Fruit fly (Drosophila melanogaster) whole organism, embryonic: ENCODE measurements around the gene Hs2st.

Experiments
- CG10565 ChIP-seq: fragments of 200-800 bp; sonication (Bioruptor generic); optimal IDR thresholded peaks from 3 replicates; lab custom pipeline; 2016; ENCODE audit warnings: missing biosample characterization, mild to moderate bottlenecking, missing genetic modification characterization
- CG11504 ChIP-seq: fragments of 200-800 bp; sonication (Bioruptor generic); optimal IDR thresholded peaks from 3 replicates; lab custom pipeline; 2019; ENCODE audit warnings: missing biosample characterization, mild to moderate bottlenecking, missing genetic modification characterization, moderate library complexity
- CG13424 ChIP-seq: fragments of 200-800 bp; sonication (Bioruptor generic); optimal IDR thresholded peaks from 2 replicates; lab custom pipeline; 2019; ENCODE audit warnings: missing biosample characterization, mild to moderate bottlenecking, missing genetic modification characterization, moderate library complexity
- CG17328 ChIP-seq: fragments of 200-800 bp; sonication (Bioruptor generic); IDR thresholded peaks from 2 replicates; pipeline ENCODE4 v1.3.6; 2022; ENCODE audit warnings: missing biosample characterization, missing genetic modification characterization
- CG30403 ChIP-seq: fragments of 200-800 bp; sonication (Bioruptor generic); optimal IDR thresholded peaks from 3 replicates; lab custom pipeline; 2016; ENCODE audit warnings: missing biosample characterization, missing genetic modification characterization
- CG3838 ChIP-seq: fragments of 200-800 bp; sonication (Bioruptor generic); optimal IDR thresholded peaks from 3 replicates; lab custom pipeline; 2016; ENCODE audit warnings: missing biosample characterization, missing genetic modification characterization
- CG5953 ChIP-seq: fragments of 200-800 bp; sonication (Bioruptor generic); IDR thresholded peaks from 2 replicates; pipeline ENCODE4 v1.3.6; 2022; ENCODE audit warnings: missing biosample characterization, missing genetic modification characterization
- Rx ChIP-seq: fragments of 200-800 bp; sonication (Bioruptor generic); IDR thresholded peaks from 2 replicates; pipeline ENCODE4 v1.3.6; 2022; ENCODE audit warnings: missing biosample characterization, missing genetic modification characterization
- YL-1 ChIP-seq: fragments of 200-800 bp; sonication (Bioruptor generic); optimal IDR thresholded peaks from 3 replicates; lab custom pipeline; 2017; ENCODE audit warnings: missing biosample characterization, mild to moderate bottlenecking, missing genetic modification characterization
- cas ChIP-seq: fragments of 200-800 bp; sonication (Bioruptor generic); IDR thresholded peaks from 2 replicates; pipeline ENCODE4 v1.3.6; 2022; ENCODE audit warnings: missing biosample characterization, missing genetic modification characterization
- dpn ChIP-seq, 2 experiments: fragments of 200-800 bp; sonication (Bioruptor generic); optimal IDR thresholded peaks; 3 replicates each; lab custom pipeline; 2016; ENCODE audit warnings: missing biosample characterization in 2 of 2, missing genetic modification characterization in 2 of 2
- gsb ChIP-seq: fragments of 200-800 bp; sonication (Bioruptor generic); IDR thresholded peaks from 2 replicates; pipeline ENCODE4 v1.3.6; 2022; ENCODE audit warnings: missing biosample characterization, missing genetic modification characterization
- lmd ChIP-seq: fragments of 200-800 bp; sonication (Bioruptor generic); IDR thresholded peaks from 2 replicates; pipeline ENCODE4 v1.3.6; 2022; ENCODE audit warnings: missing biosample characterization, missing genetic modification characterization

DNA sequence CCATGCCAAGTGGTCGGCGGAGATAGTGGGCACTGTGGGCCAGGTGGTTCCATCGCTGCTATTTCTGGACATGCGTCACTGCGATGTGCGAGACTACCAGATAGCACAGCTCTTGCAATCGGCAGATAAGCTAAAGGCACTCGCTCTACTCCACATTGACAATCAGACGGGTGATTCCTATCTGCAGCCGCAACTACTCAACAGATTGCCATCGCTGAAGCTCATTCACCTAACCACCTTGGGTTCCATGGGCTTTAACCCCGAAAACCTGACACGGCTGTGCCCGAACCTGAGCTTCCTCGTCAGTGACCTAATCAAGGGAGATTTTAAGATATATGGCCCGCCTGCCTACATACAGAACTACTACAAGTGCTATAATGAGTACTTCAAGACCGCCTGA, 14.8 kb downstream of the Hs2st start:
- TF ChIP-seq gsb (GFP tag; lab: Robert Waterston, UW) (no peak), dpn (GFP tag; optimal IDR thresholded peaks at IDR 0.05; lab: Kevin White, UChicago) (no peak), YL-1 (GFP tag; lab: Kevin White, UChicago) (no peak), CG11504 (no peak), CG3838 (no peak), CG17328 (GFP tag; lab: Robert Waterston, UW) (no peak), cas (no peak), CG30403 (no peak), lmd (GFP tag; lab: Robert Waterston, UW) (no peak), CG5953 (GFP tag; lab: Robert Waterston, UW) (no peak), CG10565 (GFP tag; lab: Kevin White, UChicago) (no peak), CG13424 (tag; lab: Kevin White, UChicago) (no peak), Rx (GFP tag; lab: Robert Waterston, UW) (no peak)
